Worm (Caenorhabditis elegans): ENCODE results near the gene Y14H12B.1.

Gene Y14H12B.1

ce11 chrII:3960276-3960675 lies 26.0 kb downstream of the Y14H12B.1 start:
- TF ChIP-seq hmbx-1 (tag; optimal IDR thresholded peaks at IDR 0.05) (no peak), B0310.2 (tag; optimal IDR thresholded peaks at IDR 0.05) (no peak), tbx-11 (GFP tag; IDR thresholded peaks at IDR 0.05) (no peak), pes-1 (GFP tag; IDR thresholded peaks at IDR 0.05) (no peak), aly-1 (tag; optimal IDR thresholded peaks at IDR 0.05) (no peak), tbx-37 (GFP tag; conservative IDR thresholded peaks at IDR 0.05) (no peak), flt-1 (GFP tag; IDR thresholded peaks at IDR 0.05) (no peak), ceh-36 (tag; optimal IDR thresholded peaks at IDR 0.05) (no peak), ama-1 (optimal IDR thresholded peaks at IDR 0.05) (no peak), ceh-13 (GFP tag; optimal IDR thresholded peaks at IDR 0.05) (no peak), hmg-4 (GFP tag; optimal IDR thresholded peaks at IDR 0.05) (no peak), F13C5.2 (tag; optimal IDR thresholded peaks at IDR 0.05) (no peak), sea-1 (GFP tag; conservative IDR thresholded peaks at IDR 0.05) (no peak)

ce11 chrII:3961256-3961655 lies 27.0 kb downstream of the Y14H12B.1 start:
- TF ChIP-seq aly-1 (tag; optimal IDR thresholded peaks at IDR 0.05) (no peak), scrt-1 (GFP tag; IDR thresholded peaks at IDR 0.05) (no peak), ceh-36 (tag; optimal IDR thresholded peaks at IDR 0.05) (no peak), hmg-4 (GFP tag; optimal IDR thresholded peaks at IDR 0.05) (no peak), B0310.2 (tag; optimal IDR thresholded peaks at IDR 0.05) (no peak), sea-1 (GFP tag; conservative IDR thresholded peaks at IDR 0.05) (no peak), hnd-1 (tag; optimal IDR thresholded peaks at IDR 0.05) (no peak), ets-7 (tag; optimal IDR thresholded peaks at IDR 0.05) (no peak), ama-1 (optimal IDR thresholded peaks at IDR 0.05) (no peak), ceh-13 (GFP tag; optimal IDR thresholded peaks at IDR 0.05) (no peak), hmbx-1 (tag; optimal IDR thresholded peaks at IDR 0.05) (no peak), flt-1 (GFP tag; IDR thresholded peaks at IDR 0.05) (no peak), F13C5.2 (tag; optimal IDR thresholded peaks at IDR 0.05) (no peak), tbx-11 (GFP tag; IDR thresholded peaks at IDR 0.05) (no peak), pes-1 (GFP tag; IDR thresholded peaks at IDR 0.05) (no peak), tra-4 (tag; optimal IDR thresholded peaks at IDR 0.05) (no peak), tbx-37 (GFP tag; conservative IDR thresholded peaks at IDR 0.05) (no peak)

ce11 chrII:3964302-3964885 lies 30.1 kb downstream of the Y14H12B.1 start:
- TF ChIP-seq hmg-4 (GFP tag; optimal IDR thresholded peaks at IDR 0.05), result no peak
- TF ChIP-seq hnd-1 (tag; optimal IDR thresholded peaks at IDR 0.05), result no peak
- TF ChIP-seq aly-1 (tag; optimal IDR thresholded peaks at IDR 0.05), result no peak
- no peak for TF ChIP-seq sea-1 (GFP tag; conservative IDR thresholded peaks at IDR 0.05)

- TF ChIP-seq hmg-4 (GFP tag; optimal IDR thresholded peaks at IDR 0.05) (no peak), tbx-11 (GFP tag; IDR thresholded peaks at IDR 0.05) (no peak), ceh-36 (tag; optimal IDR thresholded peaks at IDR 0.05) (no peak), tra-4 (tag; optimal IDR thresholded peaks at IDR 0.05) (no peak), hmbx-1 (tag; optimal IDR thresholded peaks at IDR 0.05) (no peak), ama-1 (optimal IDR thresholded peaks at IDR 0.05) (no peak), tbx-37 (GFP tag; conservative IDR thresholded peaks at IDR 0.05) (no peak), ceh-13 (GFP tag; optimal IDR thresholded peaks at IDR 0.05) (no peak), sea-1 (GFP tag; conservative IDR thresholded peaks at IDR 0.05) (no peak), hnd-1 (tag; optimal IDR thresholded peaks at IDR 0.05) (no peak)
Observed at ce11 chrII:3965665-3966416, 31.6 kb downstream of the Y14H12B.1 start.

- TF ChIP-seq tbx-37 (GFP tag; conservative IDR thresholded peaks at IDR 0.05), result no peak
- TF ChIP-seq pes-1 (GFP tag; IDR thresholded peaks at IDR 0.05), result no peak
- no peak for TF ChIP-seq ama-1 (optimal IDR thresholded peaks at IDR 0.05)
- TF ChIP-seq B0310.2 (tag; optimal IDR thresholded peaks at IDR 0.05), result no peak
- TF ChIP-seq hnd-1 (tag; optimal IDR thresholded peaks at IDR 0.05), result no peak
- TF ChIP-seq tbx-11 (GFP tag; IDR thresholded peaks at IDR 0.05), result no peak
- no peak for TF ChIP-seq aly-1 (tag; optimal IDR thresholded peaks at IDR 0.05)
Observed at ce11 chrII:3967061-3967460, 32.8 kb downstream of the Y14H12B.1 start.

ce11 chrII:3968070-3968469 lies 33.8 kb downstream of the Y14H12B.1 start:
- TF ChIP-seq hmg-4 (GFP tag; optimal IDR thresholded peaks at IDR 0.05) (no peak), pes-1 (GFP tag; IDR thresholded peaks at IDR 0.05) (peak; percentile 39; the same call in 1 of the 2 replicates)

ce11 chrII:3968808-3969207 lies 34.6 kb downstream of the Y14H12B.1 start:
- TF ChIP-seq ceh-36 (tag; optimal IDR thresholded peaks at IDR 0.05) (no peak), tbx-37 (GFP tag; conservative IDR thresholded peaks at IDR 0.05) (0 out of 2 replicates have a peak, but pooled peaks have one; percentile 12), hmbx-1 (tag; optimal IDR thresholded peaks at IDR 0.05) (no peak), ceh-13 (GFP tag; optimal IDR thresholded peaks at IDR 0.05) (no peak), tra-4 (tag; optimal IDR thresholded peaks at IDR 0.05) (no peak), aly-1 (tag; optimal IDR thresholded peaks at IDR 0.05) (peak; percentile 41)

ce11 chrII:3972153-3972552 lies 37.9 kb downstream of the Y14H12B.1 start, which contains the start of gene K10G6.9:
Gene K10G6.9, plus strand, starts transcription at chrII:3972262.
- no peak for TF ChIP-seq tbx-11 (GFP tag; IDR thresholded peaks at IDR 0.05)
- no peak for TF ChIP-seq hmg-4 (GFP tag; optimal IDR thresholded peaks at IDR 0.05)
- no peak for TF ChIP-seq scrt-1 (GFP tag; IDR thresholded peaks at IDR 0.05)

All from whole organism, early embryonic.